Worm (Caenorhabditis elegans): ENCODE results near the gene B0244.5.

The B0244.5 gene

DNA sequence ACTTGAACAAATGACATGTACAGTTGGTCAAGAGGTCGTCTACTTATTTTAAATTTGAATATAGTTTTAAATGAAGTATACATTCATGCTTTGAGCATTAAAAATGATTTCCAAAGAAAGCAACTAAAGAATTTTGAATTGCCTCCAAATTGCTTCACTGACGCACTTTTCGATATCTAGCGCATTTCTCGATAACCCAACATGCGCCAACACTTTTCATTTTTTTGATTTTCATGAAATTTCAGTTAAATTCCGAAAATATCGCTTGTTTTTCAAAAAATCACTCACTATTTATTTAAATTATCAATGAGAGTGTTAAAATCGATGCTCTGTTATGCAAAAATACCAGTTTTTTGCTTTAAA, 24.9 kb upstream of the B0244.5 start (continued):
- peak; percentile 49; the same call in 1 of the 2 replicates for TF ChIP-seq D2030.7 (GFP tag; IDR thresholded peaks at IDR 0.05)
- TF ChIP-seq F33H1.4 (GFP tag; IDR thresholded peaks at IDR 0.05), result peak; percentile 79
- no peak for TF ChIP-seq Y53F4B.3 (GFP tag; IDR thresholded peaks at IDR 0.05)
- TF ChIP-seq K11D2.4 (GFP tag; IDR thresholded peaks at IDR 0.05), result no peak
- TF ChIP-seq xnd-1 (tag; optimal IDR thresholded peaks at IDR 0.05), result peak; percentile 76
- TF ChIP-seq lin-54 (GFP tag; optimal IDR thresholded peaks at IDR 0.05), result peak; percentile 98
- TF ChIP-seq hrde-1 (tag; optimal IDR thresholded peaks at IDR 0.05; ENCODE audit: borderline replicate concordance), result no peak
- no peak for TF ChIP-seq dox-1 (GFP tag; IDR thresholded peaks at IDR 0.05)
- no peak for TF ChIP-seq F37B4.10 (GFP tag; IDR thresholded peaks at IDR 0.05)
- peak; percentile 87 for TF ChIP-seq madf-6 (GFP tag; IDR thresholded peaks at IDR 0.05)
- peak; percentile 48 to 75 (median 60) for TF ChIP-seq lin-35 (GFP tag; optimal IDR thresholded peaks at IDR 0.05)
- 0 out of 2 replicates have a peak, but pooled peaks have one; percentile 17 for TF ChIP-seq madf-3 (GFP tag; IDR thresholded peaks at IDR 0.05)
- peak; percentile 40 for TF ChIP-seq snpc-1.3 (tag; optimal IDR thresholded peaks at IDR 0.05; ENCODE audit: insufficient read depth)

DNA sequence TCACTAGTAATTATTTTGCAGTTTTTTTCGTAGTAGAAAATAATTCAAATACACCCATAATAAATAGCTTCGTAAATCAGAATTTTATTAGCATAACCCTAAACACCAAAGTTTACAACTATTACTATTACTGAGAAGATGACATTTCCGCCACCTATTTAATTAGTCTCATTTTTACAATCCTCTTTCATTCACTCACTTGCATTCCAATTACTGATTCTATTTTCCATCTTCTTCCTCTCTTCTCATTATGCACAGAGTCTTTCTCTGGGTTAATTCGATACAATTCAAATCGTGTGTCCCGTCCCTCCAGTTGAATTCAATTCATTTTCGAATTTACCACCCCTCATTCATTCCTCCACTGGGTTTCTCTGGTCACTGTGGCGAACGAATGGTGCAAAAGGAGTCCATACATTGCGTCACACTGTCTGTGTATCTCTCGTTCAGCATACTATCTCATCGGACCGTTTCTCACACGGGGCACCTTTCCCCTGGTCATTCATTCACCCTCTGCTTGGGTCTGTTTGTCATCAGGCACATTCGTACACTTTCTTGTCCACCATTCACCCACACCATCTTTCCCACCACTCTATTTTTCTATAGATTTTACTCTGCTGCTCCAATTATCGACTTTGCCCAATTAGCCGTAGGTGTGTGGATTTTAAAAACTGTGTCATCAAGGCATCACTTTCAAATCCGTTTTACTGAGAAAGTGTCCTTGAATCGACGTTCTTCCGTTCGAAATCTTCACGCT, 24.2 kb upstream of the B0244.5 start:
- no peak for TF ChIP-seq F57A8.1 (GFP tag; optimal IDR thresholded peaks at IDR 0.05)
- TF ChIP-seq F57C9.4 (tag; optimal IDR thresholded peaks at IDR 0.05), result no peak
- no peak for TF ChIP-seq madf-10 (tag; optimal IDR thresholded peaks at IDR 0.05)
- no peak for TF ChIP-seq attf-5 (GFP tag; optimal IDR thresholded peaks at IDR 0.05)
- TF ChIP-seq B0035.1 (tag; optimal IDR thresholded peaks at IDR 0.05), result no peak
- TF ChIP-seq dpff-1 (tag; optimal IDR thresholded peaks at IDR 0.05), result no peak
- TF ChIP-seq ztf-3 (GFP tag; optimal IDR thresholded peaks at IDR 0.05), result no peak
- TF ChIP-seq hmg-20 (GFP tag; IDR thresholded peaks at IDR 0.05), result no peak
- TF ChIP-seq snpc-1.3 (tag; optimal IDR thresholded peaks at IDR 0.05; ENCODE audit: insufficient read depth), result no peak
- TF ChIP-seq ztf-18 (tag; optimal IDR thresholded peaks at IDR 0.05), result no peak
- TF ChIP-seq lin-35 (GFP tag; optimal IDR thresholded peaks at IDR 0.05), result no peak

DNA sequence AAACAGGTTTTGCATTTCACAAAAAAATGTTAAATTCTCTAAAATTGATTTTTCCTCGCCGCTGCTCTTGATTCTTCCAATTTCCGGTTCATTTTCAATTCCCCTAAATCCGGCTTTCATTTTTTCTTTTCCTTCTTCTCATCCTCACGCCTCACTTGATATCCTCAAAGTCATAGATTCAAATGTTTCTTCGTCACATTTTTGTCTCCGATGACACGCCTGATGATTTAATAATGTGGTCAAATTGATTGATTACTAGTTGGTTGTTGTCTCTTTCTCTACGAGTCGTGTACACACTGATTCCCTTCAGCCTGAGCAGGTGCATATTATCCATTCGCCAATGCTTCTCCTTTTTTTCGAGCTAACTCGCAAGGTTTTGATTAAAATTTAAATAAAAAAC, 23.2 kb upstream of the B0244.5 start:
- TF ChIP-seq ztf-3 (GFP tag; optimal IDR thresholded peaks at IDR 0.05), result no peak
- no peak for TF ChIP-seq madf-6 (GFP tag; IDR thresholded peaks at IDR 0.05)
- TF ChIP-seq tlf-1 (GFP tag; optimal IDR thresholded peaks at IDR 0.05), result no peak
- TF ChIP-seq ztf-25 (GFP tag; IDR thresholded peaks at IDR 0.05), result no peak
- TF ChIP-seq hmg-20 (GFP tag; IDR thresholded peaks at IDR 0.05), result no peak

DNA sequence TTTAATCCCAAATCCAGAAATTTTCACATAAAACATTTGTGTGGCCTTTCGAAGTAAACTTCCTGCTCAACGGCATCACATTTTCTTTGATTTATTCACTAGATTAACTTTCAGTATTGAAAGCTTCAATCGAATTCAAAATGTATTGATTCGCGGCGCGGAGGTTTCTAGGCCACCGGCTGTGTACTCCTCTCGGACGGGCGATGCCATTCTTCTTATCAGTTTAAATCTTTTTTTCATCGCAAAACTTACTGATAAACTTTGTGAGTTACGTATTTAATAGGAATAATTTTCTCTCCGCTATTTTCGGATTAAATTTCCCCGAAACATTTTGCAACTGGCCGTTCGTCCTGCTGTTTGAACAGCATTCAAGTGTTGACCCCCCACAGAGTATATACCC, 22.8 kb upstream of the B0244.5 start:
- TF ChIP-seq attf-5 (GFP tag; optimal IDR thresholded peaks at IDR 0.05) (peak; percentile 34), repo-1 (tag; optimal IDR thresholded peaks at IDR 0.05) (no peak), F23B12.7 (tag; optimal IDR thresholded peaks at IDR 0.05; ENCODE audit: insufficient read depth) (no peak), tbp1 (GFP tag; optimal IDR thresholded peaks at IDR 0.05) (peak; percentile 44), ets-4 (GFP tag; optimal IDR thresholded peaks at IDR 0.05) (no peak), chd-7 (tag; optimal IDR thresholded peaks at IDR 0.05) (peak; percentile 20), ztf-18 (tag; optimal IDR thresholded peaks at IDR 0.05) (peak; percentile 12), C17E4.6 (GFP tag; IDR thresholded peaks at IDR 0.05) (no peak), let-607 (tag; optimal IDR thresholded peaks at IDR 0.05) (peak in 1 of 2 experiments; percentile 47), Y79H2A.3 (GFP tag; conservative IDR thresholded peaks at IDR 0.05) (no peak), madf-3 (GFP tag; IDR thresholded peaks at IDR 0.05) (0 out of 2 replicates have a peak, but pooled peaks have one; percentile 43), lin-40 (tag; optimal IDR thresholded peaks at IDR 0.05) (peak; percentile 61), mel-28 (tag; optimal IDR thresholded peaks at IDR 0.05; ENCODE audit: borderline replicate concordance) (no peak), aptf-3 (GFP tag; IDR thresholded peaks at IDR 0.05) (no peak), mes-4 (tag; optimal IDR thresholded peaks at IDR 0.05) (no peak), ekl-4 (GFP tag; IDR thresholded peaks at IDR 0.05) (peak; percentile 37; the same call in 1 of the 2 replicates), attf-6 (GFP tag; IDR thresholded peaks at IDR 0.05) (no peak), ZK185.1 (tag; optimal IDR thresholded peaks at IDR 0.05; ENCODE audit: poor library complexity, severe bottlenecking) (peak; percentile 96), efl-1 (GFP tag; optimal IDR thresholded peaks at IDR 0.05) (peak; percentile 7), B0035.1 (tag; optimal IDR thresholded peaks at IDR 0.05) (no peak), lir-1 (GFP tag; conservative IDR thresholded peaks at IDR 0.05) (0 out of 2 replicates have a peak, but pooled peaks have one; percentile 29)

All from whole organism, young adult.